Fruit fly (Drosophila melanogaster) whole organism, embryonic: ENCODE data around the gene CG33203.

Experiments
- Atf3 ChIP-seq: fragments of 200-800 bp; sonication (Bioruptor generic); optimal IDR thresholded peaks from 3 replicates; lab custom pipeline; 2016; ENCODE audit warnings: missing biosample characterization, missing genetic modification characterization
- B-H2 ChIP-seq: fragments of 200-800 bp; sonication (Bioruptor generic); optimal IDR thresholded peaks from 2 replicates; lab custom pipeline; 2018; ENCODE audit warnings: missing biosample characterization, mild to moderate bottlenecking, missing genetic modification characterization
- Bgb ChIP-seq: fragments of 200-800 bp; sonication (Bioruptor generic); IDR thresholded peaks from 2 replicates; pipeline ENCODE4 v1.3.6; 2022; ENCODE audit warnings: missing biosample characterization, missing genetic modification characterization; ENCODE audit not compliant: partially characterized antibody
- C15 ChIP-seq: fragments of 200-800 bp; sonication (Bioruptor generic); IDR thresholded peaks from 3 replicates; pipeline ENCODE4 v1.3.6; 2022; ENCODE audit warnings: missing biosample characterization, missing genetic modification characterization
- CG1024 ChIP-seq: fragments of 200-800 bp; sonication (Bioruptor generic); IDR thresholded peaks from 2 replicates; pipeline ENCODE4 v1.3.6; 2022; ENCODE audit warnings: missing biosample characterization, missing genetic modification characterization
- CG10274 ChIP-seq: fragments of 200-800 bp; sonication (Bioruptor generic); optimal IDR thresholded peaks from 3 replicates; lab custom pipeline; 2017; ENCODE audit warnings: missing biosample characterization, mild to moderate bottlenecking, missing genetic modification characterization
- CG11085 ChIP-seq: fragments of 200-800 bp; sonication (Bioruptor generic); IDR thresholded peaks from 2 replicates; pipeline ENCODE4 v1.3.6; 2022; ENCODE audit warnings: missing biosample characterization, missing genetic modification characterization
- CG1602 ChIP-seq: fragments of 200-800 bp; sonication (Bioruptor generic); optimal IDR thresholded peaks from 3 replicates; lab custom pipeline; 2016; ENCODE audit warnings: missing biosample characterization, missing genetic modification characterization
- CG16815 ChIP-seq: fragments of 200-800 bp; sonication (Bioruptor generic); optimal IDR thresholded peaks from 3 replicates; lab custom pipeline; 2017; ENCODE audit warnings: missing biosample characterization, mild to moderate bottlenecking, missing genetic modification characterization
- CG16863 ChIP-seq: fragments of 200-800 bp; sonication (Bioruptor generic); optimal IDR thresholded peaks from 3 replicates; lab custom pipeline; 2016; ENCODE audit warnings: missing biosample characterization, missing genetic modification characterization
- CG17359 ChIP-seq: fragments of 200-800 bp; sonication (Bioruptor generic); optimal IDR thresholded peaks from 3 replicates; lab custom pipeline; 2018; ENCODE audit warnings: missing biosample characterization, mild to moderate bottlenecking, missing genetic modification characterization, moderate library complexity
- CG1832 ChIP-seq: fragments of 200-800 bp; sonication (Bioruptor generic); optimal IDR thresholded peaks from 2 replicates; lab custom pipeline; 2017; ENCODE audit warnings: missing biosample characterization, mild to moderate bottlenecking, missing genetic modification characterization, inconsistent platforms
- CG33213 ChIP-seq: fragments of 200-800 bp; sonication (Bioruptor generic); optimal IDR thresholded peaks from 3 replicates; lab custom pipeline; 2016; ENCODE audit warnings: missing biosample characterization, missing genetic modification characterization
- CG4617 ChIP-seq: fragments of 200-800 bp; sonication (Bioruptor generic); optimal IDR thresholded peaks from 3 replicates; lab custom pipeline; 2016; ENCODE audit warnings: missing biosample characterization, missing genetic modification characterization, borderline replicate concordance
- CG6683 ChIP-seq: fragments of 200-800 bp; sonication (Bioruptor generic); optimal IDR thresholded peaks from 2 replicates; lab custom pipeline; 2017; ENCODE audit warnings: missing biosample characterization, mild to moderate bottlenecking, missing genetic modification characterization, missing genetic modification reagents
- CG6854 ChIP-seq: fragments of 200-800 bp; sonication (Bioruptor generic); optimal IDR thresholded peaks from 3 replicates; lab custom pipeline; 2017; ENCODE audit warnings: missing biosample characterization, mild to moderate bottlenecking, missing genetic modification characterization
- CG8281 ChIP-seq: fragments of 200-800 bp; sonication (Bioruptor generic); optimal IDR thresholded peaks from 2 replicates; lab custom pipeline; 2018; ENCODE audit warnings: missing biosample characterization, mild to moderate bottlenecking, missing genetic modification characterization, moderate library complexity
- CG9437 ChIP-seq: fragments of 200-800 bp; sonication (Bioruptor generic); optimal IDR thresholded peaks from 2 replicates; lab custom pipeline; 2018; ENCODE audit warnings: missing biosample characterization, mild to moderate bottlenecking, missing genetic modification characterization
- CG9932 ChIP-seq: fragments of 200-800 bp; sonication (Bioruptor generic); IDR thresholded peaks from 2 replicates; pipeline ENCODE4 v1.3.6; 2022; ENCODE audit warnings: missing biosample characterization, missing genetic modification characterization
- CTCF ChIP-seq: fragments of 200-800 bp; sonication (Bioruptor generic); optimal IDR thresholded peaks from 2 replicates; lab custom pipeline; 2017; ENCODE audit warnings: missing biosample characterization, mild to moderate bottlenecking, missing genetic modification characterization, moderate library complexity
- D19B ChIP-seq: fragments of 200-800 bp; sonication (Bioruptor generic); optimal IDR thresholded peaks from 2 replicates; lab custom pipeline; 2017; ENCODE audit warnings: missing biosample characterization, mild to moderate bottlenecking, missing genetic modification characterization
- Deaf1 ChIP-seq: fragments of 200-800 bp; optimal IDR thresholded peaks from 3 replicates; lab custom pipeline; 2019; ENCODE audit warnings: missing biosample characterization, mild to moderate bottlenecking, missing genetic modification characterization, moderate library complexity
- Ets97D ChIP-seq: fragments of 200-800 bp; sonication (Bioruptor generic); optimal IDR thresholded peaks from 3 replicates; lab custom pipeline; 2016; ENCODE audit warnings: missing biosample characterization, missing genetic modification characterization
- Fer2 ChIP-seq: fragments of 200-800 bp; sonication (Bioruptor generic); optimal IDR thresholded peaks from 2 replicates; lab custom pipeline; 2018; ENCODE audit warnings: missing biosample characterization, mild to moderate bottlenecking, missing genetic modification characterization, moderate library complexity
- Gsc ChIP-seq: fragments of 200-800 bp; sonication (Bioruptor generic); IDR thresholded peaks from 2 replicates; pipeline ENCODE4 v1.3.6; 2022; ENCODE audit warnings: missing biosample characterization, missing genetic modification characterization
- HmgZ ChIP-seq: fragments of 200-800 bp; sonication (Bioruptor generic); optimal IDR thresholded peaks from 2 replicates; lab custom pipeline; 2018; ENCODE audit warnings: missing biosample characterization, mild to moderate bottlenecking, missing genetic modification characterization
- Hr51 ChIP-seq, 2 experiments: fragments of 200-800 bp; sonication (Bioruptor generic); optimal IDR thresholded peaks; 2 replicates in 1 of 2; 3 replicates in 1 of 2; lab custom pipeline; 2016 to 2018; ENCODE audit warnings: missing biosample characterization in 2 of 2, missing genetic modification characterization in 2 of 2, mild to moderate bottlenecking in 1 of 2, moderate library complexity in 1 of 2
- Kr ChIP-seq: fragments of 200-800 bp; sonication (Bioruptor generic); optimal IDR thresholded peaks from 2 replicates; lab custom pipeline; 2017; ENCODE audit warnings: missing biosample characterization, mild to moderate bottlenecking, missing genetic modification characterization
- MTF-1 ChIP-seq: fragments of 200-800 bp; sonication (Bioruptor generic); optimal IDR thresholded peaks from 2 replicates; lab custom pipeline; 2018; ENCODE audit warnings: missing biosample characterization, mild to moderate bottlenecking, missing genetic modification characterization, borderline replicate concordance
- Mad ChIP-seq: fragments of 200-800 bp; sonication (Bioruptor generic); optimal IDR thresholded peaks from 2 replicates; lab custom pipeline; 2016; ENCODE audit warnings: missing biosample characterization, missing genetic modification characterization
- Oaz ChIP-seq: fragments of 200-800 bp; sonication (Bioruptor generic); IDR thresholded peaks from 2 replicates; pipeline ENCODE4 v1.3.6; 2022; ENCODE audit warnings: missing biosample characterization, missing genetic modification characterization
- Ptx1 ChIP-seq: fragments of 200-800 bp; sonication (Bioruptor generic); IDR thresholded peaks from 2 replicates; pipeline ENCODE4 v1.3.6; 2022; ENCODE audit warnings: missing biosample characterization, missing genetic modification characterization
- Taf1 ChIP-seq: fragments of 200-800 bp; sonication (Bioruptor generic); IDR thresholded peaks from 2 replicates; pipeline ENCODE4 v1.3.6; 2022; ENCODE audit warnings: missing biosample characterization, missing genetic modification characterization
- ash1 ChIP-seq: fragments of 200-800 bp; sonication (Bioruptor generic); optimal IDR thresholded peaks from 2 replicates; lab custom pipeline; 2018; ENCODE audit warnings: missing biosample characterization, mild to moderate bottlenecking, missing genetic modification characterization
- br ChIP-seq: fragments of >200 bp; optimal IDR thresholded peaks from 2 replicates; lab custom pipeline; 2017
- cg ChIP-seq: fragments of 200-800 bp; sonication (Bioruptor generic); optimal IDR thresholded peaks from 3 replicates; lab custom pipeline; 2019; ENCODE audit warnings: missing biosample characterization, mild to moderate bottlenecking, missing genetic modification characterization, moderate library complexity
- chif ChIP-seq, 2 experiments: fragments of 200-800 bp; sonication (Bioruptor generic); optimal IDR thresholded peaks; 3 replicates each; lab custom pipeline; 2016; ENCODE audit warnings: missing biosample characterization in 2 of 2, missing genetic modification characterization in 2 of 2
- cwo ChIP-seq: fragments of 200-800 bp; sonication (Bioruptor generic); optimal IDR thresholded peaks from 3 replicates; lab custom pipeline; 2017; ENCODE audit warnings: missing biosample characterization, missing genetic modification characterization, mild to moderate bottlenecking, moderate library complexity, missing genetic modification reagents
- ind ChIP-seq: fragments of 200-800 bp; sonication (Bioruptor generic); optimal IDR thresholded peaks from 3 replicates; lab custom pipeline; 2016; ENCODE audit warnings: missing biosample characterization, missing genetic modification characterization
- insv ChIP-seq, 2 experiments: fragments of 200-800 bp; sonication (Bioruptor generic); optimal IDR thresholded peaks; 3 replicates each; lab custom pipeline; 2016 to 2018; ENCODE audit warnings: missing biosample characterization in 2 of 2, missing genetic modification characterization in 2 of 2
- kay ChIP-seq: fragments of 200-800 bp; sonication (Bioruptor generic); optimal IDR thresholded peaks from 2 replicates; lab custom pipeline; 2016; ENCODE audit warnings: missing biosample characterization, missing genetic modification characterization
- lmd ChIP-seq: fragments of 200-800 bp; sonication (Bioruptor generic); IDR thresholded peaks from 2 replicates; pipeline ENCODE4 v1.3.6; 2022; ENCODE audit warnings: missing biosample characterization, missing genetic modification characterization
- onecut ChIP-seq: fragments of 200-800 bp; sonication (Bioruptor generic); IDR thresholded peaks from 2 replicates; pipeline ENCODE4 v1.3.6; 2022; ENCODE audit warnings: missing biosample characterization, missing genetic modification characterization
- pb ChIP-seq: fragments of 200-800 bp; sonication (Bioruptor generic); optimal IDR thresholded peaks from 3 replicates; lab custom pipeline; 2016; ENCODE audit warnings: missing biosample characterization, missing genetic modification characterization
- pum ChIP-seq: fragments of 200-800 bp; sonication (Bioruptor generic); optimal IDR thresholded peaks from 2 replicates; lab custom pipeline; 2016; ENCODE audit warnings: missing biosample characterization, missing genetic modification characterization
- sens-2 ChIP-seq: fragments of 200-800 bp; sonication (Bioruptor generic); IDR thresholded peaks from 2 replicates; pipeline ENCODE4 v1.3.6; 2022; ENCODE audit warnings: missing biosample characterization, missing genetic modification characterization
- shn ChIP-seq: fragments of 200-800 bp; sonication (Bioruptor generic); optimal IDR thresholded peaks from 3 replicates; lab custom pipeline; 2016; ENCODE audit warnings: missing biosample characterization, missing genetic modification characterization
- tgo ChIP-seq: fragments of 200-800 bp; sonication (Bioruptor generic); IDR thresholded peaks from 3 replicates; pipeline ENCODE4 v1.3.6; 2022; ENCODE audit warnings: missing biosample characterization, missing genetic modification characterization
- wdn ChIP-seq: fragments of 200-800 bp; sonication (Bioruptor generic); IDR thresholded peaks from 2 replicates; pipeline ENCODE4 v1.3.6; 2022; ENCODE audit warnings: missing biosample characterization, missing genetic modification characterization
- wek ChIP-seq: fragments of 200-800 bp; sonication (Bioruptor generic); optimal IDR thresholded peaks from 3 replicates; lab custom pipeline; 2018; ENCODE audit warnings: missing biosample characterization, mild to moderate bottlenecking, missing genetic modification characterization, moderate library complexity
- zfh2 ChIP-seq: fragments of 200-800 bp; sonication (Bioruptor generic); optimal IDR thresholded peaks from 2 replicates; lab custom pipeline; 2016; ENCODE audit warnings: missing biosample characterization, missing genetic modification characterization

CG33203 gene

dm6 chr3R:28904816-28905435, 17.4 kb upstream of the CG33203 start (continued):
- TF ChIP-seq CG17359 (tag; lab: Kevin White, UChicago), result peak; percentile 68
- TF ChIP-seq cg (GFP tag; lab: Kevin White, UChicago), result no peak
- TF ChIP-seq lmd (GFP tag; lab: Robert Waterston, UW), result peak; percentile 90
- TF ChIP-seq C15 (GFP tag; lab: Robert Waterston, UW), result peak; percentile 76; the same call in 2 of the 3 replicates
- peak; percentile 79; the same call in 1 of the 2 replicates for TF ChIP-seq wdn (GFP tag; lab: Robert Waterston, UW)
- peak; percentile 31 for TF ChIP-seq CG6854 (GFP tag; lab: Kevin White, UChicago)
- peak; percentile 85 for TF ChIP-seq ind (GFP tag; lab: Kevin White, UChicago)
- TF ChIP-seq CG10274 (GFP tag; lab: Kevin White, UChicago), result peak; percentile 33
- peak; percentile 85 for TF ChIP-seq Taf1
- no peak for TF ChIP-seq MTF-1 (GFP tag; lab: Kevin White, UChicago)
- no peak for TF ChIP-seq ash1 (GFP tag; lab: Kevin White, UChicago)
- peak; percentile 64 for TF ChIP-seq B-H2 (GFP tag; lab: Kevin White, UChicago)
- TF ChIP-seq CG4617 (GFP tag; lab: Kevin White, UChicago), result peak; percentile 48
- TF ChIP-seq chif (GFP tag; optimal IDR thresholded peaks at IDR 0.05; lab: Kevin White, UChicago), result peak; percentile 42 to 79
- TF ChIP-seq pb (GFP tag; lab: Kevin White, UChicago), result peak; percentile 59
- peak; percentile 83 for TF ChIP-seq tgo
- peak; percentile 90 for TF ChIP-seq zfh2 (GFP tag; lab: Kevin White, UChicago)
- peak; percentile 71 for TF ChIP-seq HmgZ
- peak; percentile 64 to 74 for TF ChIP-seq Hr51 (GFP tag; optimal IDR thresholded peaks at IDR 0.05; lab: Kevin White, UChicago)
- peak; percentile 48; the same call in 1 of the 2 replicates for TF ChIP-seq CG1024
- TF ChIP-seq cwo (GFP tag; lab: Kevin White, UChicago), result peak; percentile 6
- peak; percentile 54 for TF ChIP-seq D19B (GFP tag; lab: Kevin White, UChicago)
- peak; percentile 38 for TF ChIP-seq kay (GFP tag; lab: Kevin White, UChicago)
- no peak for TF ChIP-seq br (lab: Kevin White, UChicago)
- TF ChIP-seq Bgb (GFP tag; lab: Robert Waterston, UW), result no peak
- TF ChIP-seq CG1832, result no peak
- no peak for TF ChIP-seq insv (GFP tag; optimal IDR thresholded peaks at IDR 0.05; lab: Kevin White, UChicago)
- TF ChIP-seq Kr (GFP tag; lab: Kevin White, UChicago), result no peak
- TF ChIP-seq wek (GFP tag; lab: Kevin White, UChicago), result peak; percentile 14
- TF ChIP-seq Fer2, result peak; percentile 46
- peak; percentile 74 for TF ChIP-seq CG11085 (GFP tag; lab: Robert Waterston, UW)
- TF ChIP-seq CG8281 (tag; lab: Kevin White, UChicago), result no peak
- TF ChIP-seq Deaf1 (tag; lab: Kevin White, UChicago), result no peak
- TF ChIP-seq CG9437 (GFP tag; lab: Kevin White, UChicago), result peak; percentile 4
- TF ChIP-seq CG6683, result no peak
- no peak for TF ChIP-seq CTCF
- no peak for TF ChIP-seq sens-2
- peak; percentile 68 for TF ChIP-seq pum (GFP tag; lab: Kevin White, UChicago)
- TF ChIP-seq CG9932 (GFP tag; lab: Robert Waterston, UW), result peak; percentile 94
- TF ChIP-seq shn, result peak; percentile 38
- no peak for TF ChIP-seq Gsc (GFP tag; lab: Robert Waterston, UW)
- TF ChIP-seq CG16863, result peak; percentile 66
- TF ChIP-seq Atf3, result peak; percentile 66
- peak; percentile 32 for TF ChIP-seq Ets97D (GFP tag; lab: Kevin White, UChicago)
- TF ChIP-seq Ptx1 (GFP tag; lab: Robert Waterston, UW), result peak; percentile 85
- peak; percentile 71 for TF ChIP-seq CG33213 (GFP tag; lab: Kevin White, UChicago)
- peak; percentile 41 for TF ChIP-seq CG1602 (GFP tag; lab: Kevin White, UChicago)
- TF ChIP-seq Mad (GFP tag; lab: Kevin White, UChicago), result peak; percentile 58
- peak; percentile 70 for TF ChIP-seq Oaz (GFP tag; lab: Robert Waterston, UW)
- TF ChIP-seq CG16815 (GFP tag; lab: Kevin White, UChicago), result peak; percentile 40
- TF ChIP-seq onecut, result peak; percentile 46
